Fruit fly (Drosophila melanogaster): ENCODE results near the gene mesh.

The mesh gene

DNA sequence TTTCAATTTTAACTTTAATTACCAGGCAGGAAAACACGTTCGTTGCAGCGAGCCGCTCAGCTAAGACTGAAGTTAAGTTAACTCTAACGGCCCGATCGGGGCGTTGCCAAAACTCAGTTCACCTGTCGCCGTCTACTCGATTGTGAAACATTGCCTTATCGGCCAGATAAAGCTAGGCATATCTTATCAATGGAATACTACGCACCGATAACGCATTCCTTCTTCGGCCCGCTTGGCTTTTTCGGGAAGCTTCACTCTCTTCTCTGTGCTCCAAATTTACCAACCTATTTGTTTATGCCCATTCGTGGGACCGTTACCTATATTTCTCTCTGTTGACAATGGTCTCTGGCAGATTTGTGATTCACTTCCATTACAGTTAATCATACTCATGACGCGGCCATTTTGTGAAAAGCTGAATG lies at the start of gene mesh:
mesh (minus strand) TSS at position 68 of the 419 bp plus-strand sequence.
- TF ChIP-seq woc (GFP tag; optimal IDR thresholded peaks at IDR 0.05) (no peak), Vsx2 (GFP tag; optimal IDR thresholded peaks at IDR 0.05; ENCODE audit: partially characterized antibody) (peak; percentile 61), Hr78 (GFP tag; optimal IDR thresholded peaks at IDR 0.05) (no peak), GATAd (GFP tag; optimal IDR thresholded peaks at IDR 0.05) (no peak), fru (GFP tag; optimal IDR thresholded peaks at IDR 0.05) (peak; percentile 46), dsf (GFP tag; optimal IDR thresholded peaks at IDR 0.05; ENCODE audit: borderline replicate concordance) (no peak), Rel (GFP tag; optimal IDR thresholded peaks at IDR 0.05) (no peak), Rel (tag; optimal IDR thresholded peaks at IDR 0.05) (peak; percentile 60), br (GFP tag; optimal IDR thresholded peaks at IDR 0.05) (peak; percentile 38), Jra (GFP tag; optimal IDR thresholded peaks at IDR 0.05) (peak; percentile 11), h (GFP tag; optimal IDR thresholded peaks at IDR 0.05) (peak; percentile 45), CrebA (GFP tag; optimal IDR thresholded peaks at IDR 0.05; ENCODE audit: borderline replicate concordance) (peak; percentile 6), Hr83 (GFP tag; optimal IDR thresholded peaks at IDR 0.05; ENCODE audit: poor library complexity, severe bottlenecking) (no peak), Dif (GFP tag; optimal IDR thresholded peaks at IDR 0.05; ENCODE audit: partially characterized antibody) (peak; percentile 54), psq (GFP tag; optimal IDR thresholded peaks at IDR 0.05) (peak; percentile 30)

- TF ChIP-seq Hr78 (GFP tag; optimal IDR thresholded peaks at IDR 0.05) (no peak), dmrt93B (GFP tag; optimal IDR thresholded peaks at IDR 0.05) (no peak)
These were observed 47.6 kb upstream of the mesh start for dm6 chr3R:31243079-31243668.

dm6 chr3R:31241109-31241508 lies 45.5 kb upstream of the mesh start:
- no peak for TF ChIP-seq woc (GFP tag; optimal IDR thresholded peaks at IDR 0.05)
- TF ChIP-seq Hr83 (GFP tag; optimal IDR thresholded peaks at IDR 0.05; ENCODE audit: poor library complexity, severe bottlenecking): no peak
- TF ChIP-seq CG9705 (GFP tag; optimal IDR thresholded peaks at IDR 0.05): no peak
- TF ChIP-seq psq (GFP tag; optimal IDR thresholded peaks at IDR 0.05): no peak
- no peak for TF ChIP-seq rgr (GFP tag; optimal IDR thresholded peaks at IDR 0.05)
- no peak for TF ChIP-seq sage (GFP tag; optimal IDR thresholded peaks at IDR 0.05)
- no peak for TF ChIP-seq brk (GFP tag; optimal IDR thresholded peaks at IDR 0.05)
- TF ChIP-seq Myc (optimal IDR thresholded peaks at IDR 0.05): no peak
- TF ChIP-seq jim (GFP tag; optimal IDR thresholded peaks at IDR 0.05): no peak
- no peak for TF ChIP-seq N (GFP tag; optimal IDR thresholded peaks at IDR 0.05)
- no peak for TF ChIP-seq HLH106 (tag; optimal IDR thresholded peaks at IDR 0.05)
- TF ChIP-seq Vsx2 (GFP tag; optimal IDR thresholded peaks at IDR 0.05; ENCODE audit: partially characterized antibody): no peak
- no peak for TF ChIP-seq usp (GFP tag; optimal IDR thresholded peaks at IDR 0.05)
- TF ChIP-seq Dfd (GFP tag; optimal IDR thresholded peaks at IDR 0.05): no peak
- no peak for TF ChIP-seq pan (optimal IDR thresholded peaks at IDR 0.05)
- TF ChIP-seq dl (GFP tag; optimal IDR thresholded peaks at IDR 0.05; ENCODE audit: insufficient read depth in 1 of 2, partially characterized antibody in 2 of 2): no peak
- TF ChIP-seq fru (GFP tag; optimal IDR thresholded peaks at IDR 0.05): no peak
- TF ChIP-seq h (GFP tag; optimal IDR thresholded peaks at IDR 0.05): no peak

DNA sequence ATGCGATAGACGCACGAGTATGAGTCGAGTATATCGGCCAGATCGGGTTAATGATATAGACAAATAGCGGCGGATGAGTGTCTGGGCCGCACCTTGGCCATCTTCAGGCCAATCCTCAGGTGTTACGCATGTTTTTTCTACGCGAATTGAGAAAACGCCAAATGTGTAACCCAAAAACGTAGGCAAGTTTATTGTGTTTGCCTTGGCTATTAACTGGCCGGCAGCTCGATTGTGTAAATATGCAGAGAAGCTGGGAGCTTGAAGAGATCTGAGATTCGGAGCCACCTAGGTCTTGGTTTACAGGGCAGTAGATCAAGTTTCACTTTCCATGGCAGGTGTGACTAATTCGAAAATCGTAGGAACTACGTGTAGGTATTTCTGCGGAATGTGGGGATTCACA lies 44.5 kb upstream of the mesh start:
- TF ChIP-seq ey (GFP tag; optimal IDR thresholded peaks at IDR 0.05): no peak
- TF ChIP-seq fru (GFP tag; optimal IDR thresholded peaks at IDR 0.05): no peak
- no peak for TF ChIP-seq sv (GFP tag; optimal IDR thresholded peaks at IDR 0.05)
- TF ChIP-seq Sp1 (GFP tag; optimal IDR thresholded peaks at IDR 0.05): no peak
- no peak for TF ChIP-seq rgr (GFP tag; optimal IDR thresholded peaks at IDR 0.05)
- no peak for TF ChIP-seq Hr83 (GFP tag; optimal IDR thresholded peaks at IDR 0.05; ENCODE audit: poor library complexity, severe bottlenecking)
- TF ChIP-seq tai (GFP tag; optimal IDR thresholded peaks at IDR 0.05): no peak
- TF ChIP-seq Jra (GFP tag; optimal IDR thresholded peaks at IDR 0.05): no peak

dm6 chr3R:31235262-31235661 lies 39.7 kb upstream of the mesh start, which contains the start of gene CG15564:
TSS of gene CG15564 (minus strand) at chr3R:31235362.
- TF ChIP-seq HLH106 (tag; optimal IDR thresholded peaks at IDR 0.05) (no peak), sage (GFP tag; optimal IDR thresholded peaks at IDR 0.05) (no peak), usp (GFP tag; optimal IDR thresholded peaks at IDR 0.05) (no peak), lola (GFP tag; optimal IDR thresholded peaks at IDR 0.05) (no peak), rgr (GFP tag; optimal IDR thresholded peaks at IDR 0.05) (no peak), ey (GFP tag; optimal IDR thresholded peaks at IDR 0.05) (no peak), sv (GFP tag; optimal IDR thresholded peaks at IDR 0.05) (no peak), tai (GFP tag; optimal IDR thresholded peaks at IDR 0.05) (no peak), Abd-B (GFP tag; optimal IDR thresholded peaks at IDR 0.05) (no peak), OdsH (GFP tag; optimal IDR thresholded peaks at IDR 0.05) (no peak), brk (GFP tag; optimal IDR thresholded peaks at IDR 0.05) (no peak), Hr83 (GFP tag; optimal IDR thresholded peaks at IDR 0.05; ENCODE audit: poor library complexity, severe bottlenecking) (no peak), jim (GFP tag; optimal IDR thresholded peaks at IDR 0.05) (no peak), br (GFP tag; optimal IDR thresholded peaks at IDR 0.05) (no peak), Vsx2 (GFP tag; optimal IDR thresholded peaks at IDR 0.05; ENCODE audit: partially characterized antibody) (no peak), foxo (GFP tag; optimal IDR thresholded peaks at IDR 0.05) (no peak), GATAd (GFP tag; optimal IDR thresholded peaks at IDR 0.05) (no peak), Mio (GFP tag; optimal IDR thresholded peaks at IDR 0.05) (no peak)
